Worm (Caenorhabditis elegans) whole organism, L3 larva: ENCODE results near the gene R07E5.6.

Experiments
- R02D3.7 ChIP-seq: fragments of 150-350 bp; optimal IDR thresholded peaks from 2 replicates; lab custom pipeline; 2014; ENCODE audit warnings: missing biosample characterization, missing genetic modification characterization
- aly-2 ChIP-seq: fragments of 150-350 bp; optimal IDR thresholded peaks from 2 replicates; lab custom pipeline; 2014; ENCODE audit warnings: missing biosample characterization, missing genetic modification characterization
- ceh-28 ChIP-seq: fragments of 150-350 bp; optimal IDR thresholded peaks from 2 replicates; lab custom pipeline; 2014; ENCODE audit warnings: missing biosample characterization, missing genetic modification reagents, missing genetic modification characterization
- ceh-82 ChIP-seq: fragments of 150-350 bp; optimal IDR thresholded peaks from 2 replicates; lab custom pipeline; 2014; ENCODE audit warnings: missing biosample characterization, missing genetic modification characterization
- elt-1 ChIP-seq: fragments of 150-350 bp; optimal IDR thresholded peaks from 2 replicates; lab custom pipeline; 2014; ENCODE audit warnings: missing biosample characterization, missing genetic modification characterization
- elt-2 ChIP-seq: sonication (generic microtip); optimal IDR thresholded peaks from 2 replicates; lab custom pipeline; 2016; ENCODE audit warnings: missing genetic modification reagents, mild to moderate bottlenecking, missing genetic modification characterization, missing compliant biosample characterization
- fos-1 ChIP-seq: fragments of 150-350 bp; optimal IDR thresholded peaks from 2 replicates; lab custom pipeline; 2014; ENCODE audit warnings: missing biosample characterization, missing genetic modification characterization
- jun-1 ChIP-seq: fragments of 150-350 bp; optimal IDR thresholded peaks from 2 replicates; lab custom pipeline; 2014; ENCODE audit warnings: missing biosample characterization, missing genetic modification reagents, missing genetic modification characterization
- lin-15B ChIP-seq: fragments of 150-350 bp; optimal IDR thresholded peaks from 2 replicates; lab custom pipeline; 2014; ENCODE audit warnings: missing biosample characterization, missing genetic modification characterization
- nhr-76 ChIP-seq: fragments of 150-350 bp; sonication (generic microtip); optimal IDR thresholded peaks from 5 replicates; lab custom pipeline; 2014; ENCODE audit warnings: missing biosample characterization, missing genetic modification characterization
- sea-2 ChIP-seq: fragments of 150-350 bp; sonication (generic microtip); optimal IDR thresholded peaks from 4 replicates; lab custom pipeline; 2014; ENCODE audit warnings: missing biosample characterization, missing genetic modification reagents, missing genetic modification characterization
- snpc-4 ChIP-seq: fragments of 150-350 bp; optimal IDR thresholded peaks from 2 replicates; lab custom pipeline; 2014; ENCODE audit warnings: missing biosample characterization, missing genetic modification characterization
- ztf-11 ChIP-seq: fragments of 150-350 bp; optimal IDR thresholded peaks from 2 replicates; lab custom pipeline; 2014; ENCODE audit warnings: missing biosample characterization, missing genetic modification characterization

- no peak for TF ChIP-seq nhr-76
- TF ChIP-seq elt-1 (tag; lab: Kevin White, UChicago) = no peak
- no peak for TF ChIP-seq jun-1 (tag; lab: Kevin White, UChicago)
- no peak for TF ChIP-seq fos-1 (tag; lab: Kevin White, UChicago)
- TF ChIP-seq ztf-11 (tag; lab: Kevin White, UChicago) = no peak
- no peak for TF ChIP-seq snpc-4 (tag; lab: Kevin White, UChicago)
- TF ChIP-seq lin-15B = no peak
- no peak for TF ChIP-seq ceh-28 (tag; lab: Kevin White, UChicago)
- no peak for TF ChIP-seq R02D3.7 (tag; lab: Kevin White, UChicago)
- no peak for TF ChIP-seq aly-2 (tag; lab: Kevin White, UChicago)
- TF ChIP-seq elt-2 (tag; lab: Kevin White, UChicago) = no peak
- TF ChIP-seq ceh-82 (tag; lab: Kevin White, UChicago) = no peak
- TF ChIP-seq sea-2 (GFP tag; lab: Kevin White, UChicago) = no peak
Observed at ce11 chrIII:4439493-4439983, 41.0 kb downstream of the R07E5.6 start, which contains the start of gene C28A5.2.
